Fruit fly (Drosophila melanogaster): Measurements from ENCODE around the gene mtd.

DNA sequence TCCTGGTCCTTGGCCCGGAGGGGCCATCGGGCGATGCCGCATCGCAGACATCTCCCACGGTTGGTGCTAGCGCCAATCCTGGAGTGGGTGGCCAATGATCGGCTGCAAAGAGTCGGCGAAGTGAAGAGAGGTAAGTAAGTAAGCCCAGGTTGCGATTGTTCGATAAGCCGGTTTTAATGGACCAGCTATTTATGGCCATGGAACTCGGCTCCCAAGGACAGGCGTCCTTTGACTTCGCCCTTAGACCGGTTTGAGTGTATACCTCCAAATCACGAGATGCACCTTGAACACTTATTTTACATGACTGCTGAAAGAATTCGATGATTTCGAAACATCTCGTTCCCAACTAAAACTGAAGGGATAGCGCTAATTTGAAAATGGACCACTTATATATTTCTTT, 35.5 kb upstream of the mtd start:
- TF ChIP-seq Snoo (tag; optimal IDR thresholded peaks at IDR 0.05) (no peak), EcR (GFP tag; optimal IDR thresholded peaks at IDR 0.05) (peak; percentile 98), CG10348 (GFP tag; IDR thresholded peaks at IDR 0.05) (no peak), CG14655 (GFP tag; optimal IDR thresholded peaks at IDR 0.05) (no peak), CG17806 (tag; optimal IDR thresholded peaks at IDR 0.05) (peak; percentile 13), D1 (tag; optimal IDR thresholded peaks at IDR 0.05) (no peak), Ets98B (GFP tag; IDR thresholded peaks at IDR 0.05) (no peak)

All from whole organism, pupa.